Fruit fly (Drosophila melanogaster) whole organism, embryonic: ENCODE measurements around the gene RpL24.

ENCODE experiments used
- Ada2b ChIP-seq: fragments of 200-800 bp; sonication (Bioruptor generic); IDR thresholded peaks from 2 replicates; pipeline ENCODE4 v1.3.6; 2022; ENCODE audit warnings: missing biosample characterization, missing genetic modification characterization
- B-H2 ChIP-seq: fragments of 200-800 bp; sonication (Bioruptor generic); optimal IDR thresholded peaks from 2 replicates; lab custom pipeline; 2018; ENCODE audit warnings: missing biosample characterization, mild to moderate bottlenecking, missing genetic modification characterization
- CG10565 ChIP-seq: fragments of 200-800 bp; sonication (Bioruptor generic); optimal IDR thresholded peaks from 3 replicates; lab custom pipeline; 2016; ENCODE audit warnings: missing biosample characterization, mild to moderate bottlenecking, missing genetic modification characterization
- CG11723 ChIP-seq: fragments of 200-800 bp; sonication (Bioruptor generic); optimal IDR thresholded peaks from 2 replicates; lab custom pipeline; 2017; ENCODE audit warnings: missing biosample characterization, mild to moderate bottlenecking, missing genetic modification characterization
- CG12659 ChIP-seq: fragments of 200-800 bp; sonication (Bioruptor generic); optimal IDR thresholded peaks from 3 replicates; lab custom pipeline; 2017; ENCODE audit warnings: mild to moderate bottlenecking, missing biosample characterization, missing genetic modification reagents, missing genetic modification characterization
- CG14050 ChIP-seq: fragments of 200-800 bp; sonication (Bioruptor generic); IDR thresholded peaks from 3 replicates; pipeline ENCODE4 v1.3.6; 2022; ENCODE audit warnings: missing biosample characterization, missing genetic modification characterization
- CG14860 ChIP-seq: fragments of 200-800 bp; sonication (Bioruptor generic); IDR thresholded peaks from 3 replicates; pipeline ENCODE4 v1.3.6; 2022; ENCODE audit warnings: missing biosample characterization, missing genetic modification characterization; ENCODE audit not compliant: partially characterized antibody
- CG18599 ChIP-seq: fragments of 200-800 bp; sonication (Bioruptor generic); optimal IDR thresholded peaks from 3 replicates; lab custom pipeline; 2017; ENCODE audit warnings: missing biosample characterization, missing genetic modification characterization, mild to moderate bottlenecking, moderate library complexity, missing genetic modification reagents
- CG2678 ChIP-seq: fragments of 200-800 bp; sonication (Bioruptor generic); optimal IDR thresholded peaks from 3 replicates; lab custom pipeline; 2019; ENCODE audit warnings: missing biosample characterization, mild to moderate bottlenecking, missing genetic modification characterization, moderate library complexity
- CG30403 ChIP-seq: fragments of 200-800 bp; sonication (Bioruptor generic); optimal IDR thresholded peaks from 3 replicates; lab custom pipeline; 2016; ENCODE audit warnings: missing biosample characterization, missing genetic modification characterization
- CG3407 ChIP-seq: fragments of 200-800 bp; sonication (Bioruptor generic); optimal IDR thresholded peaks from 2 replicates; lab custom pipeline; 2018; ENCODE audit warnings: missing biosample characterization, mild to moderate bottlenecking, missing genetic modification characterization
- CG34376 ChIP-seq: fragments of 200-800 bp; sonication (Bioruptor generic); optimal IDR thresholded peaks from 2 replicates; lab custom pipeline; 2018; ENCODE audit warnings: missing biosample characterization, mild to moderate bottlenecking, missing genetic modification characterization
- CG34422 ChIP-seq: fragments of 200-800 bp; sonication (Bioruptor generic); IDR thresholded peaks from 3 replicates; pipeline ENCODE4 v1.3.6; 2022; ENCODE audit warnings: missing biosample characterization, missing genetic modification characterization
- CG3995 ChIP-seq: fragments of 200-800 bp; sonication (Bioruptor generic); optimal IDR thresholded peaks from 3 replicates; lab custom pipeline; 2016; ENCODE audit warnings: missing biosample characterization, missing genetic modification characterization
- CG43689 ChIP-seq: fragments of 200-800 bp; sonication (Bioruptor generic); IDR thresholded peaks from 2 replicates; pipeline ENCODE4 v1.3.6; 2022; ENCODE audit warnings: missing biosample characterization, missing genetic modification characterization
- CG6175 ChIP-seq: fragments of 200-800 bp; sonication (Bioruptor generic); IDR thresholded peaks from 3 replicates; pipeline ENCODE4 v1.3.6; 2022; ENCODE audit warnings: missing biosample characterization, missing genetic modification characterization
- CG6683 ChIP-seq: fragments of 200-800 bp; sonication (Bioruptor generic); optimal IDR thresholded peaks from 2 replicates; lab custom pipeline; 2017; ENCODE audit warnings: missing biosample characterization, mild to moderate bottlenecking, missing genetic modification characterization, missing genetic modification reagents
- CG6689 ChIP-seq: fragments of 200-800 bp; sonication (Bioruptor generic); IDR thresholded peaks from 2 replicates; pipeline ENCODE4 v1.3.6; 2022; ENCODE audit warnings: missing biosample characterization, missing genetic modification characterization
- CG7786 ChIP-seq: fragments of 200-800 bp; sonication (Bioruptor generic); optimal IDR thresholded peaks from 2 replicates; lab custom pipeline; 2016; ENCODE audit warnings: missing biosample characterization, missing genetic modification characterization
- CG8944 ChIP-seq: fragments of 200-800 bp; sonication (Bioruptor generic); optimal IDR thresholded peaks from 3 replicates; lab custom pipeline; 2016; ENCODE audit warnings: missing biosample characterization, missing genetic modification characterization
- CG9817 ChIP-seq: fragments of 200-800 bp; sonication (Bioruptor generic); optimal IDR thresholded peaks from 2 replicates; lab custom pipeline; 2018; ENCODE audit warnings: missing biosample characterization, mild to moderate bottlenecking, missing genetic modification characterization, moderate library complexity
- CG9932 ChIP-seq: fragments of 200-800 bp; sonication (Bioruptor generic); IDR thresholded peaks from 2 replicates; pipeline ENCODE4 v1.3.6; 2022; ENCODE audit warnings: missing biosample characterization, missing genetic modification characterization
- HLH4C ChIP-seq: fragments of 200-800 bp; sonication (Bioruptor generic); IDR thresholded peaks from 3 replicates; pipeline ENCODE4 v1.3.6; 2022; ENCODE audit warnings: missing biosample characterization, missing genetic modification characterization; ENCODE audit not compliant: partially characterized antibody
- HLH54F ChIP-seq: fragments of 200-800 bp; sonication (Bioruptor generic); optimal IDR thresholded peaks from 3 replicates; lab custom pipeline; 2016; ENCODE audit warnings: missing biosample characterization, missing genetic modification characterization
- HLHmδ ChIP-seq: fragments of 200-800 bp; sonication (Bioruptor generic); optimal IDR thresholded peaks from 2 replicates; lab custom pipeline; 2018; ENCODE audit warnings: missing biosample characterization, mild to moderate bottlenecking, missing genetic modification characterization, moderate library complexity
- Hr39 ChIP-seq: fragments of >200 bp; optimal IDR thresholded peaks from 2 replicates; lab custom pipeline; 2017
- Stat92E ChIP-seq, 3 experiments: fragments of >200 bp in 2 of 3; fragments of 200-800 bp in 1 of 3; sonication (Bioruptor generic) in 1 of 3; optimal IDR thresholded peaks; 2 replicates each; lab custom pipeline; 2017 to 2019; ENCODE audit warnings: missing biosample characterization in 3 of 3, missing genetic modification characterization in 3 of 3, mild to moderate bottlenecking in 1 of 3, moderate library complexity in 1 of 3
- aop ChIP-seq: fragments of 200-800 bp; sonication (Bioruptor generic); IDR thresholded peaks from 2 replicates; pipeline ENCODE4 v1.3.6; 2022; ENCODE audit warnings: missing biosample characterization, missing genetic modification characterization
- cas ChIP-seq: fragments of 200-800 bp; sonication (Bioruptor generic); IDR thresholded peaks from 2 replicates; pipeline ENCODE4 v1.3.6; 2022; ENCODE audit warnings: missing biosample characterization, missing genetic modification characterization
- danr ChIP-seq: fragments of 200-800 bp; sonication (Bioruptor generic); IDR thresholded peaks from 2 replicates; pipeline ENCODE4 v1.3.6; 2022; ENCODE audit warnings: missing biosample characterization, missing genetic modification characterization
- dm ChIP-seq: fragments of 200-800 bp; sonication (Bioruptor generic); optimal IDR thresholded peaks from 3 replicates; lab custom pipeline; 2016; ENCODE audit warnings: missing biosample characterization, missing genetic modification characterization
- dmrt11E ChIP-seq: fragments of 200-800 bp; sonication (Bioruptor generic); optimal IDR thresholded peaks from 3 replicates; lab custom pipeline; 2018; ENCODE audit warnings: missing biosample characterization, mild to moderate bottlenecking, missing genetic modification characterization, moderate library complexity
- gem ChIP-seq: fragments of 200-800 bp; sonication (Bioruptor generic); optimal IDR thresholded peaks from 2 replicates; lab custom pipeline; 2019; ENCODE audit warnings: missing biosample characterization, mild to moderate bottlenecking, missing genetic modification characterization, moderate library complexity
- grn ChIP-seq: fragments of 200-800 bp; sonication (Bioruptor generic); optimal IDR thresholded peaks from 3 replicates; lab custom pipeline; 2017; ENCODE audit warnings: missing biosample characterization, missing genetic modification characterization
- ham ChIP-seq: fragments of 200-800 bp; sonication (Bioruptor generic); IDR thresholded peaks from 2 replicates; pipeline ENCODE4 v1.3.6; 2022; ENCODE audit warnings: missing biosample characterization, missing genetic modification characterization
- hth ChIP-seq: fragments of >200 bp; optimal IDR thresholded peaks from 2 replicates; lab custom pipeline; 2017; ENCODE audit warnings: inconsistent platforms
- jigr1 ChIP-seq: fragments of 200-800 bp; sonication (Bioruptor generic); IDR thresholded peaks from 3 replicates; pipeline ENCODE4 v1.3.6; 2022; ENCODE audit warnings: missing biosample characterization, missing genetic modification characterization
- klu ChIP-seq: fragments of 200-800 bp; sonication (Bioruptor generic); IDR thresholded peaks from 2 replicates; pipeline ENCODE4 v1.3.6; 2022; ENCODE audit warnings: missing biosample characterization, missing genetic modification characterization
- org-1 ChIP-seq: fragments of 200-800 bp; sonication (Bioruptor generic); optimal IDR thresholded peaks from 2 replicates; lab custom pipeline; 2017; ENCODE audit warnings: missing biosample characterization, missing genetic modification characterization
- pan ChIP-seq, 4 experiments: fragments of >200 bp in 3 of 4; fragments of 200-800 bp in 1 of 4; sonication (Bioruptor generic) in 1 of 4; optimal IDR thresholded peaks in 3 of 4; IDR thresholded peaks in 1 of 4; 2 replicates each; pipeline versions ENCODE4 v1.3.6 to Lab custom; 2017 to 2022; ENCODE audit warnings: missing biosample characterization in 2 of 4, missing genetic modification characterization in 2 of 4, mixed read lengths in 1 of 4
- pita ChIP-seq: fragments of 200-800 bp; sonication (Bioruptor generic); optimal IDR thresholded peaks from 2 replicates; lab custom pipeline; 2017; ENCODE audit warnings: missing biosample characterization, mild to moderate bottlenecking, missing genetic modification characterization
- pzg ChIP-seq: fragments of 200-800 bp; sonication (Bioruptor generic); optimal IDR thresholded peaks from 3 replicates; lab custom pipeline; 2018; ENCODE audit warnings: missing biosample characterization, mild to moderate bottlenecking, missing genetic modification characterization, moderate library complexity
- scrt ChIP-seq: fragments of 200-800 bp; sonication (Bioruptor generic); optimal IDR thresholded peaks from 2 replicates; lab custom pipeline; 2018; ENCODE audit warnings: missing biosample characterization, mild to moderate bottlenecking, missing genetic modification characterization, moderate library complexity
- sens-2 ChIP-seq: fragments of 200-800 bp; sonication (Bioruptor generic); IDR thresholded peaks from 2 replicates; pipeline ENCODE4 v1.3.6; 2022; ENCODE audit warnings: missing biosample characterization, missing genetic modification characterization
- shn ChIP-seq: fragments of 200-800 bp; sonication (Bioruptor generic); optimal IDR thresholded peaks from 3 replicates; lab custom pipeline; 2016; ENCODE audit warnings: missing biosample characterization, missing genetic modification characterization
- sim ChIP-seq: fragments of 200-800 bp; sonication (Bioruptor generic); IDR thresholded peaks from 2 replicates; pipeline ENCODE4 v1.3.6; 2022; ENCODE audit warnings: missing biosample characterization, missing genetic modification characterization
- slp2 ChIP-seq: fragments of 200-800 bp; sonication (Bioruptor generic); optimal IDR thresholded peaks from 2 replicates; lab custom pipeline; 2016; ENCODE audit warnings: missing biosample characterization, missing genetic modification characterization
- sna ChIP-seq: fragments of 200-800 bp; sonication (Bioruptor generic); IDR thresholded peaks from 2 replicates; pipeline ENCODE4 v1.3.6; 2022; ENCODE audit warnings: missing biosample characterization, missing genetic modification characterization; ENCODE audit not compliant: partially characterized antibody
- stwl ChIP-seq: fragments of 200-800 bp; sonication (Bioruptor generic); optimal IDR thresholded peaks from 3 replicates; lab custom pipeline; 2018; ENCODE audit warnings: missing biosample characterization, mild to moderate bottlenecking, missing genetic modification characterization, moderate library complexity
- tll ChIP-seq, 2 experiments: fragments of 200-800 bp in 1 of 2; fragments of >200 bp in 1 of 2; sonication (Bioruptor generic) in 1 of 2; optimal IDR thresholded peaks; 2 replicates each; lab custom pipeline; 2017 to 2019; ENCODE audit warnings: missing biosample characterization in 2 of 2, missing genetic modification characterization in 2 of 2, mild to moderate bottlenecking in 1 of 2, moderate library complexity in 1 of 2
- wor ChIP-seq: fragments of 200-800 bp; sonication (Bioruptor generic); IDR thresholded peaks from 2 replicates; pipeline ENCODE4 v1.3.6; 2022; ENCODE audit warnings: missing biosample characterization, missing genetic modification characterization
- zfh2 ChIP-seq: fragments of 200-800 bp; sonication (Bioruptor generic); optimal IDR thresholded peaks from 2 replicates; lab custom pipeline; 2016; ENCODE audit warnings: missing biosample characterization, missing genetic modification characterization

Gene RpL24

dm6 chr2L:13367378-13367777 is 27.6 kb downstream of the RpL24 start, which contains the start of gene Tap42 (continued):
- TF ChIP-seq B-H2 (GFP tag; lab: Kevin White, UChicago), result peak; percentile 26
- TF ChIP-seq CG34422, result no peak; the same call in 2 of the 3 replicates
- TF ChIP-seq CG3995 (GFP tag; lab: Kevin White, UChicago), result no peak
- TF ChIP-seq HLH4C (GFP tag; lab: Robert Waterston, UW), result no peak
- no peak for TF ChIP-seq sim
- no peak for TF ChIP-seq sens-2 (GFP tag; lab: Robert Waterston, UW)
- TF ChIP-seq CG14860 (GFP tag; lab: Robert Waterston, UW), result no peak
- TF ChIP-seq CG9932 (GFP tag; lab: Robert Waterston, UW), result peak; percentile 53
- no peak for TF ChIP-seq slp2 (GFP tag; lab: Kevin White, UChicago)
- no peak for TF ChIP-seq pan (optimal IDR thresholded peaks at IDR 0.05; lab: Kevin White, UChicago)
- TF ChIP-seq pan (GFP tag; optimal IDR thresholded peaks at IDR 0.05 in 1 of 2, IDR thresholded peaks at IDR 0.05 in 1 of 2), result no peak
- no peak for TF ChIP-seq pita (GFP tag; lab: Kevin White, UChicago)
- no peak for TF ChIP-seq CG10565 (GFP tag; lab: Kevin White, UChicago)
- TF ChIP-seq CG18599 (GFP tag; lab: Kevin White, UChicago), result no peak
- TF ChIP-seq CG6689 (GFP tag; lab: Robert Waterston, UW), result no peak
- TF ChIP-seq CG6175 (GFP tag; lab: Robert Waterston, UW), result no peak
- peak; percentile 22 for TF ChIP-seq CG2678 (tag; lab: Kevin White, UChicago)
- TF ChIP-seq ham (GFP tag; lab: Robert Waterston, UW), result no peak
- peak; percentile 45 for TF ChIP-seq pzg (GFP tag; lab: Kevin White, UChicago)
- no peak for TF ChIP-seq HLH54F (GFP tag; lab: Kevin White, UChicago)
- no peak for TF ChIP-seq danr (GFP tag; lab: Robert Waterston, UW)
- no peak for TF ChIP-seq dm
- no peak for TF ChIP-seq HLHmδ (GFP tag; lab: Kevin White, UChicago)
- no peak for TF ChIP-seq CG7786
- TF ChIP-seq cas, result no peak
- TF ChIP-seq CG11723, result no peak
- TF ChIP-seq Hr39 (lab: Kevin White, UChicago), result no peak
- TF ChIP-seq tll (GFP tag; optimal IDR thresholded peaks at IDR 0.05; lab: Kevin White, UChicago), result no peak
- no peak for TF ChIP-seq wor
- TF ChIP-seq klu (GFP tag; lab: Robert Waterston, UW), result no peak
- TF ChIP-seq hth (lab: Kevin White, UChicago), result no peak
- peak; percentile 51 for TF ChIP-seq gem
- TF ChIP-seq CG6683 (GFP tag; lab: Kevin White, UChicago), result no peak
- TF ChIP-seq Ada2b, result no peak
- TF ChIP-seq CG12659 (GFP tag; lab: Kevin White, UChicago), result peak; percentile 53
- TF ChIP-seq CG43689 (GFP tag; lab: Robert Waterston, UW), result no peak
- TF ChIP-seq CG14050 (GFP tag; lab: Robert Waterston, UW), result no peak
- TF ChIP-seq org-1 (GFP tag; lab: Kevin White, UChicago), result no peak
- peak; percentile 27 for TF ChIP-seq stwl (tag; lab: Kevin White, UChicago)
- TF ChIP-seq Stat92E (GFP tag; optimal IDR thresholded peaks at IDR 0.05; lab: Kevin White, UChicago), result no peak
- TF ChIP-seq dmrt11E (tag; lab: Kevin White, UChicago), result no peak
- TF ChIP-seq sna (GFP tag; lab: Robert Waterston, UW), result no peak
- TF ChIP-seq CG30403, result peak; percentile 36
- TF ChIP-seq zfh2 (GFP tag; lab: Kevin White, UChicago), result no peak
- TF ChIP-seq CG8944 (GFP tag; lab: Kevin White, UChicago), result no peak
- no peak for TF ChIP-seq jigr1 (GFP tag; lab: Robert Waterston, UW)
- TF ChIP-seq shn (GFP tag; lab: Kevin White, UChicago), result no peak
- TF ChIP-seq CG34376, result peak; percentile 35
- TF ChIP-seq grn (GFP tag; lab: Kevin White, UChicago), result no peak
- no peak for TF ChIP-seq CG9817 (tag; lab: Kevin White, UChicago)
- peak; percentile 25 for TF ChIP-seq scrt (GFP tag; lab: Kevin White, UChicago)
- no peak for TF ChIP-seq CG3407 (GFP tag; lab: Kevin White, UChicago)
- TF ChIP-seq aop, result no peak
